Worm (Caenorhabditis elegans) whole organism, L4/young adult: ENCODE results near the gene Y51H7C.9.

Experiments
- dao-5 ChIP-seq: sonication (generic microtip); optimal IDR thresholded peaks from 2 replicates; lab custom pipeline; 2016; ENCODE audit warnings: missing genotype, missing genetic modification characterization, moderate library complexity, missing compliant biosample characterization
- him-1 ChIP-seq: sonication (generic microtip); optimal IDR thresholded peaks from 2 replicates; lab custom pipeline; 2016; ENCODE audit warnings: missing genotype, missing genetic modification reagents, missing genetic modification characterization, missing compliant biosample characterization

DNA sequence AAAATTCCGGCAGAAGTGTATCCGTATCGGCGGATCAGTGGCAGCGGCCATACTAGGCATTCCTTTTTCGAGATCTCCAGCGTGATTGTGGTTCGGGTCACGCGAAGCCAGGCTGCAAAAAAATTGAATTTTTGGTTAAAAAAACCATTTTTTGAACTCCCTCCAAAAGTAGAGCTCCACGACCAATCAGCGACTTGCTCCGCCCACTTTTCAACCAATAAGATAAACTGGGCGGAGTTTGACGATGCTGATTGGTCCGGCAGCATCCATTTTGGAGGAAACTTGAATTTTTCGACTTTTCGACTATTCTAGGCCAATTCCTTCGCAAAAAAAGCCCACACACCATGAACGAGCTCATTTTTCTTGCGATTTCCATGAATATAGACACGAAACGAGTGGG, 36.8 kb downstream of the Y51H7C.9 start:
- TF ChIP-seq dao-5 (tag; lab: Kevin White, UChicago) (no peak), him-1 (no peak)
